Fruit fly (Drosophila melanogaster) S2 (cell line): ENCODE data around the gene HP5.

Experiments used
- CG8478 ChIP-seq: fragments of >200 bp; optimal IDR thresholded peaks from 2 replicates; lab custom pipeline; 2018
- CTCF ChIP-seq, 2 experiments: fragments of >200 bp; optimal IDR thresholded peaks; 2 replicates each; lab custom pipeline; 2018

DNA sequence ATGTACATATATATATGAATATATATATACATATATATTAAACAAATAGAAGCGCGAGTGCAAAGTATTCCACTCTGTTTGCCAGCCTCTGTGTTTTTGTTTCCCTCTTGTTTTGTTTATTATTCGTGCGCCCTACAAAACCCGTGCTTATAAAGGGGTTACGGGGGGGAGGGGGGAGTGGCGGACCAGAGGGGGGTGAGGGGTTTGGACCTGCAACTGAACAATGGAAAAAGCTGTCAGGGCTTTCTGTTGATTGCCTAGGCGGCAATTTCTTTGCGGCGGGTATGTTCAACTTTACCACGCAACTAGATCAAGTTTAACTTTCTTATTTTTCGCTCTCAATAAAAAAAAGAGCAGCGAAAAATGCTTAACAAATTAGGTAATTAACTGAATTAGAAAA lies 15.3 kb upstream of the HP5 start:
- TF ChIP-seq CG8478 (lab: Kevin White, UChicago) (no peak), CTCF (optimal IDR thresholded peaks at IDR 0.05; lab: Kevin White, UChicago) (no peak)
